Worm (Caenorhabditis elegans) whole organism, dauer: ENCODE measurements around the gene T13C5.2.

ENCODE experiments used
- unc-62 ChIP-seq: sonication (generic microtip); optimal IDR thresholded peaks from 2 replicates; lab custom pipeline; 2017; ENCODE audit warnings: missing biosample characterization, missing genetic modification reagents, missing genetic modification characterization

The T13C5.2 gene

ce11 chrX:6184709-6185108, at the start of gene T13C5.2:
Gene T13C5.2 (plus strand): TSS chrX:6185009.
- TF ChIP-seq unc-62 (GFP tag; lab: Kevin White, UChicago) = no peak

- TF ChIP-seq unc-62 (GFP tag; lab: Kevin White, UChicago) = no peak
Measured at ce11 chrX:6138243-6138642, 46.6 kb upstream of the T13C5.2 start, which contains the start of gene Y72A10A.1. Gene Y72A10A.1 (minus strand): TSS chrX:6138343.

DNA sequence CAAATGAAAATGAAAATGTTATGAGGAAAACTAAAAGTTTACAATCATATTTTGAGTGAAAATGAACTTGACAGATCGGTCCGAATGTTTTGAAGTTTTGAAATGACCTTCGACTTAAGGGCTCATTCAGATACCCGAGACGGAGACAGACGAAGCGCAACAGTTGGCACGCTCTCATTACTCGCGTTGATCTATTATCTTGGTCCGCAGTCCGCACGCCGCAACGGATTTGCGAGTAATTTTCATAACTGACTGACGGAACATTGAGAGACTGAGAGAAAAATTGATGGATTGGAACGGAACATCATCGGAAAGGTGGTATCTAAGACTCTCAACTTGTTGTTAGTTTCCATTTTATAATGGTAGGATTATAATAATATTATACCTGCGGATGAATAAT, 38.9 kb upstream of the T13C5.2 start:
- no peak for TF ChIP-seq unc-62 (GFP tag; lab: Kevin White, UChicago)

- TF ChIP-seq unc-62 (GFP tag; lab: Kevin White, UChicago) = no peak
Measured at ce11 chrX:6150449-6150848, 34.4 kb upstream of the T13C5.2 start, which contains the start of gene tag-275. Gene tag-275 (minus strand): TSS chrX:6150549.

- no peak for TF ChIP-seq unc-62 (GFP tag; lab: Kevin White, UChicago)
Measured at ce11 chrX:6150949-6151519, 33.8 kb upstream of the T13C5.2 start.

DNA sequence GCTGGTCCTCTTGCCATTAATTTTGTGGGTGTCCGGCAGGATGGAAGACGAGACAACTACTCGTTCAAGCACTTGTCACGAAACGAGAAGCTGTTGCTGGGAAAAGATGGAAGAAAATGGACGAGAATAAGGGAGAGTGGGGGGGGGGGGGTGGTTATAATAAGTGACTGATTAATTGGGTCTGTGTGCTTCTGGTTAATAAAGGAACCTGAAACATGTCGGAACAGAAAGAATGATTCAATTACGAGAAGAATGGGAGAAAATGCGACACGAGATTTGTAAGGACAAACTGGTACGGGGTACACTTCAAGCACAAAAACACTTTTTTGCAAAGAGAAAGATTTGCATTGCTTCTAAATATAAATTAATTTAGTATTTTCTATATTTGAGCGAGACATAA, 29.4 kb upstream of the T13C5.2 start:
- no peak for TF ChIP-seq unc-62 (GFP tag; lab: Kevin White, UChicago)

DNA sequence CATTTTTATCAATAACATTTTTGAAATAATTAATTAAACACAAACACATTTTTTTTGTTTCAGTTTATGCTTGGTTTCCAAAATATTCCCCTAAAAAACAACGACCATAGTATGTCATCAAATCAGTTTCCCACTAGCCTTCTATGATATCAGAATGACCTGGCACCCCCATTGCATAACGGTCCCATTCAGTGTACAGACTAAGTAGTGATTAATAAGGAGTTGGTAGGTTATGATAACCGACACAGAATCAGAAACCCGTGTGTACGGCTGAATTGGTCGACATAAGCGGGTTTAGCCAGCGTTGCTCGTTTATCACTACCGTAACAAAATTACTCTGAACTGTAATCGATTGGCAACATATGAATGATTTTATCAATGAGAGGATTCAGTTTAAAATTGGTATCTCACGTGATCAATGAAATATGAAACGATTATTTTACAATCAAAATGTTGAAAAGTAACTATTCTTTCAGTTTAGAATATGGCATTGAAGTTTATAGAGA, 27.3 kb upstream of the T13C5.2 start:
- no peak for TF ChIP-seq unc-62 (GFP tag; lab: Kevin White, UChicago)

- TF ChIP-seq unc-62 (GFP tag; lab: Kevin White, UChicago) = no peak
Measured at ce11 chrX:6159562-6159961, 25.2 kb upstream of the T13C5.2 start.

ce11 chrX:6160427-6160826, 24.4 kb upstream of the T13C5.2 start, which contains the start of gene odd-2:
Gene odd-2 (minus strand): TSS chrX:6160527.
- no peak for TF ChIP-seq unc-62 (GFP tag; lab: Kevin White, UChicago)

- TF ChIP-seq unc-62 (GFP tag; lab: Kevin White, UChicago) = no peak
Measured at ce11 chrX:6162037-6162436, 22.8 kb upstream of the T13C5.2 start.

ce11 chrX:6167376-6167775, 17.4 kb upstream of the T13C5.2 start:
- TF ChIP-seq unc-62 (GFP tag; lab: Kevin White, UChicago) = no peak

- no peak for TF ChIP-seq unc-62 (GFP tag; lab: Kevin White, UChicago)
Measured at ce11 chrX:6169252-6169651, 15.6 kb upstream of the T13C5.2 start, which contains the start of gene T25B2.2. Gene T25B2.2 (plus strand): TSS chrX:6169643.

DNA sequence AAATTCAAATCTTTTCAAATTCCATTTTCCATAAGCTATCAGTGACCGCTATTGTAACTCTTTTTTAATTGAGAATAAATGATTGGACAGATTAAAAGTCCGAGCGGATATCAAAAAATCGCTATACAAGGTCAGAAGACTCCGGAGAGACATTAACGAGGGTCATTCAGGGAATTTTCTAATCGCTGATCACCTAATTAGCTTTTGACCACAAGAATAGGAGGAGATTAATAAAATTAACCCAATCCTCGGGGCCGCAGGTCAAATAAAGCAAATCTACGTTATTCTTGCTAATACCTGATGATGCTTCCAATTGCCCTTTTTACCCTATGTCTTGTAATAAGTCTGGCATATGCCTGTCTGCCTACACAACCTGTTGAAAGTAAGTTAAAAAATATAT, 11.2 kb upstream of the T13C5.2 start, which contains the start of gene T25B2.1:
TSS of gene T25B2.1 (plus strand) at position 301 of the 400 bp plus-strand sequence.
- TF ChIP-seq unc-62 (GFP tag; lab: Kevin White, UChicago) = no peak

ce11 chrX:6175829-6176228, 9.0 kb upstream of the T13C5.2 start, which contains the start of gene T25B2.3:
Gene T25B2.3 (plus strand): TSS chrX:6176129.
- TF ChIP-seq unc-62 (GFP tag; lab: Kevin White, UChicago) = no peak

ce11 chrX:6177944-6178566, 6.8 kb upstream of the T13C5.2 start, which contains the start of the genes T25B2.4 and T13C5.3:
Gene T25B2.4 (plus strand): TSS chrX:6178244.
Gene T13C5.3 (plus strand): TSS chrX:6178516.
- no peak for TF ChIP-seq unc-62 (GFP tag; lab: Kevin White, UChicago)

- TF ChIP-seq unc-62 (GFP tag; lab: Kevin White, UChicago) = no peak
Measured at ce11 chrX:6178989-6179388, 5.8 kb upstream of the T13C5.2 start.
